Worm (Caenorhabditis elegans) whole organism, L2 larva: ENCODE data around the gene F49H6.17.

Experiments
- Y55F3AM.14 ChIP-seq: fragments of 200-800 bp; sonication (Bioruptor generic); optimal IDR thresholded peaks from 2 replicates; lab custom pipeline; 2018; ENCODE audit warnings: mild to moderate bottlenecking, missing genetic modification characterization, missing compliant biosample characterization
- ama-1 ChIP-seq: fragments of 150-350 bp; optimal IDR thresholded peaks from 2 replicates; lab custom pipeline; 2018; ENCODE audit warnings: inconsistent platforms
- fos-1 ChIP-seq: fragments of 150-350 bp; optimal IDR thresholded peaks from 2 replicates; lab custom pipeline; 2014; ENCODE audit warnings: missing biosample characterization, missing genetic modification characterization
- lin-13 ChIP-seq: fragments of 150-350 bp; optimal IDR thresholded peaks from 2 replicates; lab custom pipeline; 2014; ENCODE audit warnings: missing biosample characterization, missing genetic modification reagents, missing genetic modification characterization
- lin-39 ChIP-seq: fragments of 150-350 bp; optimal IDR thresholded peaks from 2 replicates; lab custom pipeline; 2014; ENCODE audit warnings: missing biosample characterization, missing genetic modification reagents, missing genetic modification characterization
- mab-5 ChIP-seq: fragments of 150-350 bp; optimal IDR thresholded peaks from 2 replicates; lab custom pipeline; 2014; ENCODE audit warnings: missing biosample characterization, missing genetic modification characterization
- mdl-1 ChIP-seq, 2 experiments: fragments of 150-350 bp in 1 of 2; sonication (generic microtip) in 1 of 2; optimal IDR thresholded peaks; 2 replicates each; lab custom pipeline; 2017; ENCODE audit warnings: missing biosample characterization in 2 of 2, missing genetic modification characterization in 2 of 2
- nhr-11 ChIP-seq: fragments of 150-350 bp; optimal IDR thresholded peaks from 2 replicates; lab custom pipeline; 2014; ENCODE audit warnings: missing biosample characterization, missing genetic modification characterization
- nhr-77 ChIP-seq: fragments of 150-350 bp; optimal IDR thresholded peaks from 2 replicates; lab custom pipeline; 2014; ENCODE audit warnings: missing biosample characterization, missing genetic modification characterization
- unc-62 ChIP-seq: fragments of 150-350 bp; optimal IDR thresholded peaks from 2 replicates; lab custom pipeline; 2014; ENCODE audit warnings: missing biosample characterization, missing genetic modification reagents, missing genetic modification characterization
- ztf-11 ChIP-seq: sonication (generic microtip); optimal IDR thresholded peaks from 2 replicates; lab custom pipeline; 2017; ENCODE audit warnings: missing biosample characterization, missing genetic modification characterization
- ztf-4 ChIP-seq: fragments of 150-350 bp; optimal IDR thresholded peaks from 2 replicates; lab custom pipeline; 2014; ENCODE audit warnings: missing biosample characterization, missing genetic modification characterization

DNA sequence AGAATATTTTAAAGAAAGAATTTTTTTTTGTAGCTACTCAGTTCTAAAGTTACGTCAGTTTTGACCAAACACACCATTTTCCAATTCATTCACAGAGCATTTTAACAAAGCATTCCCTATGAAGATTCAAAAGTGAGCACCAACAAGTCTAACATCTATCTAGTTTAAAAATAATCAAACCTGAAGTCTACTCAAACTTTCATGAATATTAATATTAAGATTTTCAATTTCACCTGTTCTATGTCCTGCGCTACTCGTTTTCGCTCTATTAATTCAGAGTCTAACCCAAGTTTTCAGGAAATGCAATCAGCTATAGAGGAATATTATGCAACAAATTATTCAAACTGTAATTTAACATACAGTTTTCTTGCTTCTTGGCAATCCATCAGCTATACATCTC, 47.7 kb upstream of the F49H6.17 start, which contains the start of gene srh-119:
- TF ChIP-seq lin-39 (tag; lab: Kevin White, UChicago) (no peak), Y55F3AM.14 (no peak), ztf-11 (tag; lab: Kevin White, UChicago) (no peak), fos-1 (no peak), ztf-4 (no peak), ama-1 (no peak), nhr-77 (tag; lab: Kevin White, UChicago) (no peak), lin-13 (GFP tag; lab: Kevin White, UChicago) (no peak), mab-5 (no peak), mdl-1 (tag; optimal IDR thresholded peaks at IDR 0.05; lab: Kevin White, UChicago) (no peak), unc-62 (GFP tag; lab: Kevin White, UChicago) (no peak), nhr-11 (tag; lab: Kevin White, UChicago) (no peak)
